Fruit fly (Drosophila melanogaster): ENCODE results near the gene Pkcdelta.

Pkcdelta gene

dm6 chrX:12465316-12465715 is 33.3 kb downstream of the Pkcdelta start (continued):
- 0 out of 3 replicates have a peak, but pooled peaks have one; percentile 20 for TF ChIP-seq vnd (GFP tag; IDR thresholded peaks at IDR 0.05; ENCODE audit: partially characterized antibody)

dm6 chrX:12466541-12467240 is 34.7 kb downstream of the Pkcdelta start:
- peak; percentile 39 for TF ChIP-seq odd (GFP tag; optimal IDR thresholded peaks at IDR 0.05)
- TF ChIP-seq Sox102F (GFP tag; optimal IDR thresholded peaks at IDR 0.05) = peak; percentile 58
- TF ChIP-seq dan (GFP tag; IDR thresholded peaks at IDR 0.05) = no peak
- peak; percentile 9 for TF ChIP-seq CG14710 (tag; optimal IDR thresholded peaks at IDR 0.05)
- TF ChIP-seq btn (GFP tag; optimal IDR thresholded peaks at IDR 0.05) = no peak
- peak; percentile 52 for TF ChIP-seq mam (GFP tag; optimal IDR thresholded peaks at IDR 0.05)
- peak; percentile 52 for TF ChIP-seq Hand (GFP tag; optimal IDR thresholded peaks at IDR 0.05)
- TF ChIP-seq C15 (GFP tag; IDR thresholded peaks at IDR 0.05) = no peak
- TF ChIP-seq CG9727 (GFP tag; optimal IDR thresholded peaks at IDR 0.05) = peak; percentile 63
- no peak for TF ChIP-seq pzg (GFP tag; optimal IDR thresholded peaks at IDR 0.05)
- TF ChIP-seq ewg (GFP tag; optimal IDR thresholded peaks at IDR 0.05) = peak; percentile 2
- TF ChIP-seq jumu (GFP tag; optimal IDR thresholded peaks at IDR 0.05) = peak; percentile 20
- TF ChIP-seq CG4424 (GFP tag; optimal IDR thresholded peaks at IDR 0.05) = peak; percentile 45
- no peak for TF ChIP-seq D (optimal IDR thresholded peaks at IDR 0.05)
- peak; percentile 46 for TF ChIP-seq D (GFP tag; optimal IDR thresholded peaks at IDR 0.05)
- no peak; the same call in 2 of the 3 replicates for TF ChIP-seq croc (GFP tag; conservative IDR thresholded peaks at IDR 0.05)
- no peak for TF ChIP-seq CG4617 (GFP tag; optimal IDR thresholded peaks at IDR 0.05; ENCODE audit: borderline replicate concordance)
- peak; percentile 65 for TF ChIP-seq CG30403 (GFP tag; optimal IDR thresholded peaks at IDR 0.05)
- peak; percentile 4 for TF ChIP-seq CG18011 (GFP tag; optimal IDR thresholded peaks at IDR 0.05)
- no peak for TF ChIP-seq CG8478 (optimal IDR thresholded peaks at IDR 0.05)
- TF ChIP-seq CG6175 (GFP tag; IDR thresholded peaks at IDR 0.05) = no peak
- peak; percentile 61 for TF ChIP-seq row (GFP tag; IDR thresholded peaks at IDR 0.05)
- peak; percentile 21 for TF ChIP-seq CG8944 (GFP tag; optimal IDR thresholded peaks at IDR 0.05)
- peak; percentile 44 for TF ChIP-seq CG6854 (GFP tag; optimal IDR thresholded peaks at IDR 0.05)
- TF ChIP-seq CG6813 (GFP tag; optimal IDR thresholded peaks at IDR 0.05) = peak; percentile 11
- TF ChIP-seq eyg (GFP tag; optimal IDR thresholded peaks at IDR 0.05) = peak; percentile 25
- TF ChIP-seq CG32532 (GFP tag; IDR thresholded peaks at IDR 0.05) = peak; percentile 24; the same call in 1 of the 2 replicates
- TF ChIP-seq mirr (GFP tag; optimal IDR thresholded peaks at IDR 0.05) = no peak
- no peak for TF ChIP-seq HLH4C (GFP tag; IDR thresholded peaks at IDR 0.05; ENCODE audit: partially characterized antibody)
- peak; percentile 23 for TF ChIP-seq Blimp-1 (GFP tag; optimal IDR thresholded peaks at IDR 0.05)
- no peak for TF ChIP-seq dimm (GFP tag; IDR thresholded peaks at IDR 0.05)
- no peak for TF ChIP-seq Tbp (GFP tag; optimal IDR thresholded peaks at IDR 0.05)
- TF ChIP-seq CG4404 (GFP tag; IDR thresholded peaks at IDR 0.05) = no peak
- TF ChIP-seq bcd (GFP tag; optimal IDR thresholded peaks at IDR 0.05) = peak; percentile 41
- TF ChIP-seq CG11695 (GFP tag; IDR thresholded peaks at IDR 0.05) = peak; percentile 24; the same call in 1 of the 3 replicates
- TF ChIP-seq CG2712 (tag; optimal IDR thresholded peaks at IDR 0.05) = peak; percentile 32
- peak; percentile 50 for TF ChIP-seq lilli (GFP tag; optimal IDR thresholded peaks at IDR 0.05)
- TF ChIP-seq CG17802 (tag; optimal IDR thresholded peaks at IDR 0.05) = no peak
- peak; percentile 60 to 90 for TF ChIP-seq Pdp1 (GFP tag; optimal IDR thresholded peaks at IDR 0.05)
- TF ChIP-seq gsb (GFP tag; IDR thresholded peaks at IDR 0.05) = no peak
- 0 out of 3 replicates have a peak, but pooled peaks have one; percentile 15 for TF ChIP-seq Aef1 (GFP tag; IDR thresholded peaks at IDR 0.05)
- peak; percentile 45 for TF ChIP-seq CG14014 (GFP tag; IDR thresholded peaks at IDR 0.05)
- TF ChIP-seq twi (tag; optimal IDR thresholded peaks at IDR 0.05) = no peak
- TF ChIP-seq CG17912 (GFP tag; optimal IDR thresholded peaks at IDR 0.05) = no peak
- peak; percentile 40 to 49 for TF ChIP-seq chif (GFP tag; optimal IDR thresholded peaks at IDR 0.05)
- TF ChIP-seq BtbVII (GFP tag; optimal IDR thresholded peaks at IDR 0.05) = peak; percentile 44
- TF ChIP-seq CG2678 (tag; optimal IDR thresholded peaks at IDR 0.05) = peak; percentile 72
